Fruit fly (Drosophila melanogaster): ENCODE measurements around the gene CG12395.

CG12395 gene

DNA sequence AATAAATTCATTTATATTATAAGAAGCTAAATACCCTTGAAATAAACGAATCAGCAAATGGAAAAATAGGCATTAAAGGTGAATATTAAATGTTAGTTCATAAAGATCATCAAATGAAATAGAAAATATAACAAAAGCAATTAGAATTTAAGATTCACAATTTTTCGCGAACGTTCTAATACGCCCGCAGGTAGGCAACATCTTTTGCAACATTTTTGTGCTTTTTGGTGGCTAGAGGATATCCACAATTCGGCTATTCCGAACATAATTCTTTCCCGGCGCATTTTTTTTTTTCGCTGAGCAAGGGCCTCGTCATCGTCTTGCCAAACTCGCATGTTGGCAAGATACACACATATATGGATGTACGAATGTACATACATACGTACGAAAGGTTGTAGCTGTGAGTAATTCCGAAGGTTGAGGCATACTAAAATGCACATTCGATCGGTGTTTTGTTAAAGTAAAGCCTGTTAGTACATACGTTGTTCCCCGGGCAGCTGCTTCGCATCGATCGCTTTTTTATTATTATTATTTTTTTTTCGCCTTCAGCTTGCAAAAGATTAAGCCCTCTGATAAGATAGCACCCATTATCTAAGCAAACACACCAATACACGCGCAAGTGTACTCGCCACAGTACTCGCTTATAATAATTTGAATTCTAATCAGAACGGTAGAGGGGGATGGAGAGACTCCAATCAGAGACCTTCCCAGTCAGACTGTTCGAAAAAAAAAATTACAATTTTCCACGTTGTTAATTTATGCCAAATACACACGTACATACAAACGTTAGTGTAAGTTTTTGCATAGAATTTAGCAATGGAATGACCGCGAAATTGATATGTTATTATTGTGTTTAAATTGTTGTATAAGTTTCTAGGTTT lies 39.9 kb upstream of the CG12395 start (continued):
- TF ChIP-seq CG32532 (GFP tag; IDR thresholded peaks at IDR 0.05) (peak; percentile 42; the same call in 1 of the 2 replicates), cato (GFP tag; optimal IDR thresholded peaks at IDR 0.05; ENCODE audit: borderline replicate concordance) (no peak), corto (GFP tag; optimal IDR thresholded peaks at IDR 0.05) (no peak), CG15696 (tag; optimal IDR thresholded peaks at IDR 0.05) (no peak), ash1 (GFP tag; optimal IDR thresholded peaks at IDR 0.05) (no peak), pan (optimal IDR thresholded peaks at IDR 0.05) (no peak), pan (GFP tag; optimal IDR thresholded peaks at IDR 0.05 in 1 of 2, IDR thresholded peaks at IDR 0.05 in 1 of 2) (peak in 1 of 2 experiments; percentile 35), CG12744 (GFP tag; optimal IDR thresholded peaks at IDR 0.05) (no peak), Dbx (GFP tag; IDR thresholded peaks at IDR 0.05) (peak; percentile 66; the same call in 1 of the 3 replicates), D19A (tag; optimal IDR thresholded peaks at IDR 0.05) (peak; percentile 76), BtbVII (GFP tag; optimal IDR thresholded peaks at IDR 0.05) (peak; percentile 31), Asciz (GFP tag; optimal IDR thresholded peaks at IDR 0.05) (no peak), CG4820 (GFP tag; optimal IDR thresholded peaks at IDR 0.05) (no peak), tgo (GFP tag; IDR thresholded peaks at IDR 0.05) (no peak; the same call in 2 of the 3 replicates), CG9727 (GFP tag; optimal IDR thresholded peaks at IDR 0.05) (peak; percentile 33), CG1792 (GFP tag; optimal IDR thresholded peaks at IDR 0.05) (no peak), CG9932 (GFP tag; IDR thresholded peaks at IDR 0.05) (peak; percentile 40; the same call in 1 of the 2 replicates), tin (GFP tag; optimal IDR thresholded peaks at IDR 0.05) (no peak), sob (GFP tag; IDR thresholded peaks at IDR 0.05) (0 out of 2 replicates have a peak, but pooled peaks have one; percentile 31), HHEX (GFP tag; optimal IDR thresholded peaks at IDR 0.05) (peak; percentile 4), CG10147 (GFP tag; optimal IDR thresholded peaks at IDR 0.05) (no peak), Rx (GFP tag; IDR thresholded peaks at IDR 0.05) (no peak), Poxn (GFP tag; IDR thresholded peaks at IDR 0.05) (no peak), CG3847 (GFP tag; IDR thresholded peaks at IDR 0.05) (0 out of 2 replicates have a peak, but pooled peaks have one; percentile 23), Hr39 (optimal IDR thresholded peaks at IDR 0.05) (no peak), CG2120 (GFP tag; optimal IDR thresholded peaks at IDR 0.05) (peak; percentile 64), bcd (GFP tag; optimal IDR thresholded peaks at IDR 0.05) (peak; percentile 28), Nf-YB (GFP tag; optimal IDR thresholded peaks at IDR 0.05) (no peak), slou (GFP tag; optimal IDR thresholded peaks at IDR 0.05) (no peak), CG6175 (GFP tag; IDR thresholded peaks at IDR 0.05) (no peak), Usf (GFP tag; optimal IDR thresholded peaks at IDR 0.05) (peak; percentile 7), CG10321 (GFP tag; IDR thresholded peaks at IDR 0.05) (no peak), lab (GFP tag; optimal IDR thresholded peaks at IDR 0.05) (peak; percentile 45), CG12155 (GFP tag; optimal IDR thresholded peaks at IDR 0.05) (peak; percentile 24), ham (GFP tag; IDR thresholded peaks at IDR 0.05) (no peak), insv (GFP tag; optimal IDR thresholded peaks at IDR 0.05) (peak; percentile 34 to 92), slp2 (GFP tag; optimal IDR thresholded peaks at IDR 0.05) (no peak), Aef1 (GFP tag; IDR thresholded peaks at IDR 0.05) (peak; percentile 41; the same call in 2 of the 3 replicates), Ssrp (tag; optimal IDR thresholded peaks at IDR 0.05) (no peak), Mes4 (GFP tag; optimal IDR thresholded peaks at IDR 0.05) (no peak), oc (tag; optimal IDR thresholded peaks at IDR 0.05) (no peak), CG8924 (tag; optimal IDR thresholded peaks at IDR 0.05) (no peak), al (GFP tag; IDR thresholded peaks at IDR 0.05) (peak; percentile 21; the same call in 1 of the 2 replicates), Med (GFP tag) (peak; percentile 86), Hr78 (GFP tag; optimal IDR thresholded peaks at IDR 0.05) (no peak), sd (tag; optimal IDR thresholded peaks at IDR 0.05) (no peak), CG12236 (GFP tag; optimal IDR thresholded peaks at IDR 0.05) (no peak), sim (GFP tag; IDR thresholded peaks at IDR 0.05) (no peak), lilli (GFP tag; optimal IDR thresholded peaks at IDR 0.05) (peak; percentile 56), CG9876 (GFP tag; optimal IDR thresholded peaks at IDR 0.05) (no peak)
